Worm (Caenorhabditis elegans): ENCODE results near the gene adbp-1.
A peak's percentile ranks its signal among the peaks of the same experiment; 100 is the strongest.

The adbp-1 gene

DNA sequence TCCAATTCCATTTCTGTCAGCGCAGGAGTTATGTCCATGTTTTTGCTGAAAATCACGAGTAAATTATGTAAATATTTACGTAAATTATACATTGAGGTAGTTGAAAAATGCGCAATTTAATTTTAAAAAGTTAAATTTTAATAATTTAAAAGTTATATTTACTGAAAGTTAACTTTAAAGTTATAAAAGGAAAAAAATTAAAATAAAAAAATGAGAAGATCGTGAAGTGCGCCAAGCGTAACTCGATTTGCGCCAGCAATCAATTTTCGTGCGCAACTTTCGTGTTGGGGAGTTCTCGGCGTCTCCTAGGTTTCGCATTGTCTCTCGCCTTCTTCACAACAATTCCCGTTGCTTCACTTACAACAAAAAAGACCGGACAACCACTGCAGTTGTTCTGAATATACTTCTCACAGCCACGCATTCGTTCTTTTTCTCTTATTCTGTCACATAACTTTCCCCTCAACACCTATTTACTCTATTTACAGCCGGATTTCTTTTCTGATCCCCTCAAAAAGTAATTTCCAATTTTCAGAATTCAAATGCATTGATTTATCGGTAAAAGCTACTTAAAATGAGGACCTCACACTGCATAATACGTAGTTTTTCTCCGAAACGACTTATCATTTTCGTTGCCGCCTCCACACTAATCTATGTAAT lies 29.7 kb downstream of the adbp-1 start, which contains the start of the genes metl-1 and W02B12.11:
TSS of gene metl-1 (minus strand) at position 51 of the 657 bp plus-strand sequence.
TSS of gene W02B12.11 (plus strand) at position 337 of the 657 bp plus-strand sequence.
- TF ChIP-seq peb-1 (tag; optimal IDR thresholded peaks at IDR 0.05) (no peak), nhr-11 (tag; optimal IDR thresholded peaks at IDR 0.05) (no peak), blmp-1 (tag; optimal IDR thresholded peaks at IDR 0.05; ENCODE audit: insufficient read depth) (peak; percentile 68), sma-9 (GFP tag; optimal IDR thresholded peaks at IDR 0.05) (peak; percentile 90), sma-9 (tag; optimal IDR thresholded peaks at IDR 0.05) (no peak), nhr-25 (tag; optimal IDR thresholded peaks at IDR 0.05) (peak; percentile 87), alr-1 (tag; optimal IDR thresholded peaks at IDR 0.05) (no peak), crh-2 (tag; optimal IDR thresholded peaks at IDR 0.05) (peak; percentile 83), lin-11 (tag; optimal IDR thresholded peaks at IDR 0.05) (peak; percentile 79), snpc-4 (tag; optimal IDR thresholded peaks at IDR 0.05) (peak; percentile 77), ceh-16 (tag; optimal IDR thresholded peaks at IDR 0.05) (peak; percentile 21), nhr-10 (tag; optimal IDR thresholded peaks at IDR 0.05) (no peak), ama-1 (optimal IDR thresholded peaks at IDR 0.05) (peak; percentile 14), nhr-77 (tag; optimal IDR thresholded peaks at IDR 0.05) (no peak), mbf-1 (tag; optimal IDR thresholded peaks at IDR 0.05) (no peak), zag-1 (tag; optimal IDR thresholded peaks at IDR 0.05) (no peak), skn-1 (tag; optimal IDR thresholded peaks at IDR 0.05) (no peak), elt-3 (tag; optimal IDR thresholded peaks at IDR 0.05) (no peak), sma-3 (GFP tag; optimal IDR thresholded peaks at IDR 0.05) (peak; percentile 77), Y55F3AM.14 (GFP tag; optimal IDR thresholded peaks at IDR 0.05) (peak; percentile 29), nhr-23 (tag; optimal IDR thresholded peaks at IDR 0.05) (no peak), ceh-82 (tag; optimal IDR thresholded peaks at IDR 0.05) (no peak), ZK546.5 (tag; optimal IDR thresholded peaks at IDR 0.05) (no peak), nhr-237 (tag; optimal IDR thresholded peaks at IDR 0.05) (no peak), sem-4 (tag; optimal IDR thresholded peaks at IDR 0.05) (peak; percentile 88), elt-1 (tag; optimal IDR thresholded peaks at IDR 0.05) (no peak), nhr-12 (tag; optimal IDR thresholded peaks at IDR 0.05) (no peak), unc-55 (GFP tag; optimal IDR thresholded peaks at IDR 0.05) (peak; percentile 87), nhr-129 (tag; optimal IDR thresholded peaks at IDR 0.05) (peak; percentile 62), aly-2 (tag; optimal IDR thresholded peaks at IDR 0.05) (no peak), lsy-2 (tag; optimal IDR thresholded peaks at IDR 0.05) (peak; percentile 84 to 92), ztf-11 (tag; optimal IDR thresholded peaks at IDR 0.05) (no peak), ztf-1 (GFP tag; conservative IDR thresholded peaks at IDR 0.05) (no peak), C34F6.9 (tag; optimal IDR thresholded peaks at IDR 0.05) (peak; percentile 90), lin-13 (GFP tag; optimal IDR thresholded peaks at IDR 0.05) (peak; percentile 85), dmd-4 (tag; optimal IDR thresholded peaks at IDR 0.05) (no peak), nhr-21 (tag; optimal IDR thresholded peaks at IDR 0.05) (peak; percentile 82), gmeb-1 (tag; optimal IDR thresholded peaks at IDR 0.05) (peak; percentile 87), ztf-4 (tag; optimal IDR thresholded peaks at IDR 0.05) (peak; percentile 79), egl-27 (tag; optimal IDR thresholded peaks at IDR 0.05) (peak; percentile 32), F13H6.1 (tag; optimal IDR thresholded peaks at IDR 0.05) (peak; percentile 89), mab-5 (tag; optimal IDR thresholded peaks at IDR 0.05) (peak; percentile 68), mdl-1 (tag; optimal IDR thresholded peaks at IDR 0.05) (no peak), R02D3.7 (tag; optimal IDR thresholded peaks at IDR 0.05) (peak; percentile 53), lin-39 (tag; optimal IDR thresholded peaks at IDR 0.05) (no peak), unc-62 (GFP tag; optimal IDR thresholded peaks at IDR 0.05) (no peak), nhr-6 (tag; optimal IDR thresholded peaks at IDR 0.05) (peak; percentile 38), fos-1 (tag; optimal IDR thresholded peaks at IDR 0.05) (peak; percentile 50), unc-39 (tag; optimal IDR thresholded peaks at IDR 0.05) (no peak)

All from whole organism, L2 larva.